Worm (Caenorhabditis elegans) whole organism, L1 larva: ENCODE measurements around the gene mthf-1.

ENCODE experiments used
- C04F5.9 ChIP-seq: sonication (generic microtip); optimal IDR thresholded peaks from 2 replicates; lab custom pipeline; 2016; ENCODE audit warnings: missing genetic modification characterization, missing compliant biosample characterization
- C34B4.2 ChIP-seq: sonication (generic microtip); optimal IDR thresholded peaks from 2 replicates; lab custom pipeline; 2017; ENCODE audit warnings: mild to moderate bottlenecking, missing genetic modification characterization, missing compliant biosample characterization
- F16B12.6 ChIP-seq: fragments of 150-350 bp; optimal IDR thresholded peaks from 2 replicates; lab custom pipeline; 2014; ENCODE audit warnings: missing biosample characterization, missing genetic modification characterization
- aha-1 ChIP-seq: fragments of 150-350 bp; optimal IDR thresholded peaks from 2 replicates; lab custom pipeline; 2014; ENCODE audit warnings: missing biosample characterization, missing genetic modification characterization
- alr-1 ChIP-seq: fragments of 200-800 bp; sonication (Bioruptor generic); optimal IDR thresholded peaks from 2 replicates; lab custom pipeline; 2018; ENCODE audit warnings: borderline replicate concordance, mild to moderate bottlenecking, missing genetic modification characterization, missing compliant biosample characterization
- aly-2 ChIP-seq: fragments of 150-350 bp; optimal IDR thresholded peaks from 2 replicates; lab custom pipeline; 2014; ENCODE audit warnings: missing biosample characterization, missing genetic modification characterization
- ama-1 ChIP-seq: fragments of 150-350 bp; optimal IDR thresholded peaks from 2 replicates; lab custom pipeline; 2014
- blmp-1 ChIP-seq: fragments of 150-350 bp; optimal IDR thresholded peaks from 2 replicates; lab custom pipeline; 2014; ENCODE audit warnings: missing biosample characterization, missing genetic modification characterization
- ceh-8 ChIP-seq: fragments of 200-800 bp; sonication (Bioruptor generic); optimal IDR thresholded peaks from 2 replicates; lab custom pipeline; 2018; ENCODE audit warnings: mild to moderate bottlenecking, missing genetic modification characterization, moderate library complexity, missing compliant biosample characterization
- ceh-82 ChIP-seq, 3 experiments: fragments of 150-350 bp in 1 of 3; sonication (generic microtip) in 2 of 3; optimal IDR thresholded peaks; 2 replicates each; lab custom pipeline; 2014 to 2017; ENCODE audit warnings: missing biosample characterization in 3 of 3, missing genetic modification characterization in 3 of 3
- ceh-88 ChIP-seq: fragments of 200-800 bp; sonication (Bioruptor generic); IDR thresholded peaks from 2 replicates; pipeline ENCODE4 v1.3.6; 2022; ENCODE audit warnings: missing genetic modification characterization, missing compliant biosample characterization
- ceh-90 ChIP-seq: sonication (generic microtip); optimal IDR thresholded peaks from 2 replicates; lab custom pipeline; 2016; ENCODE audit warnings: missing genetic modification characterization, missing compliant biosample characterization
- ces-1 ChIP-seq: fragments of 150-350 bp; optimal IDR thresholded peaks from 2 replicates; lab custom pipeline; 2014; ENCODE audit warnings: missing biosample characterization, missing genetic modification reagents, missing genetic modification characterization
- dsc-1 ChIP-seq: sonication (generic microtip); optimal IDR thresholded peaks from 2 replicates; lab custom pipeline; 2016; ENCODE audit warnings: mild to moderate bottlenecking, missing genetic modification characterization, missing compliant biosample characterization
- efl-1 ChIP-seq, 4 experiments: fragments of 150-350 bp; optimal IDR thresholded peaks in 3 of 4; peaks in 1 of 4; 1 replicate in 1 of 4; 2 replicates in 3 of 4; lab custom pipeline; 2014; ENCODE audit warnings: missing biosample characterization in 2 of 4, missing genetic modification characterization in 2 of 4, missing genetic modification reagents in 2 of 4
- efl-3 ChIP-seq: fragments of 200-800 bp; sonication (Bioruptor generic); optimal IDR thresholded peaks from 2 replicates; lab custom pipeline; 2018; ENCODE audit warnings: mild to moderate bottlenecking, missing genetic modification characterization, missing compliant biosample characterization
- egl-13 ChIP-seq: sonication (generic microtip); optimal IDR thresholded peaks from 2 replicates; lab custom pipeline; 2016; ENCODE audit warnings: missing genotype, missing genetic modification reagents, missing genetic modification characterization, missing compliant biosample characterization
- egl-27 ChIP-seq, 2 experiments: fragments of 150-350 bp in 1 of 2; sonication (generic microtip); optimal IDR thresholded peaks; 3 replicates each; lab custom pipeline; 2017 to 2018; ENCODE audit warnings: missing biosample characterization in 2 of 2, missing genetic modification characterization in 2 of 2, missing genetic modification reagents in 2 of 2
- elt-2 ChIP-seq: sonication (generic microtip); optimal IDR thresholded peaks from 2 replicates; lab custom pipeline; 2016; ENCODE audit warnings: missing genetic modification characterization, mild to moderate bottlenecking, inconsistent platforms, missing compliant biosample characterization, missing genetic modification reagents
- ets-5 ChIP-seq: fragments of 200-800 bp; sonication (Bioruptor generic); IDR thresholded peaks from 2 replicates; pipeline ENCODE4 v1.3.6; 2022; ENCODE audit warnings: missing genetic modification characterization, missing compliant biosample characterization
- fkh-10 ChIP-seq: sonication (generic microtip); optimal IDR thresholded peaks from 2 replicates; lab custom pipeline; 2017; ENCODE audit warnings: missing biosample characterization, missing genetic modification reagents, missing genetic modification characterization
- fos-1 ChIP-seq: fragments of 150-350 bp; optimal IDR thresholded peaks from 2 replicates; lab custom pipeline; 2014; ENCODE audit warnings: missing biosample characterization, missing genetic modification characterization
- grh-1 ChIP-seq: fragments of 200-800 bp; sonication (Bioruptor generic); IDR thresholded peaks from 2 replicates; pipeline ENCODE4 v1.3.6; 2022; ENCODE audit warnings: missing genetic modification reagents, missing genetic modification characterization, missing compliant biosample characterization
- hlh-17 ChIP-seq: fragments of 200-800 bp; sonication (Bioruptor generic); optimal IDR thresholded peaks from 2 replicates; lab custom pipeline; 2018; ENCODE audit warnings: missing genetic modification characterization, mild to moderate bottlenecking, missing compliant biosample characterization, moderate library complexity, borderline replicate concordance
- lin-13 ChIP-seq: fragments of 150-350 bp; optimal IDR thresholded peaks from 2 replicates; lab custom pipeline; 2014; ENCODE audit warnings: missing biosample characterization, missing genetic modification reagents, missing genetic modification characterization
- lin-14 ChIP-seq: fragments of 200-800 bp; sonication (Bioruptor generic); optimal IDR thresholded peaks from 2 replicates; lab custom pipeline; 2018; ENCODE audit warnings: mild to moderate bottlenecking, missing genetic modification characterization, moderate library complexity, missing compliant biosample characterization
- lin-15B ChIP-seq: fragments of 150-350 bp; sonication (generic microtip); optimal IDR thresholded peaks from 3 replicates; lab custom pipeline; 2014; ENCODE audit warnings: missing biosample characterization, missing genetic modification characterization
- lin-35 ChIP-seq, 2 experiments: fragments of 150-350 bp; optimal IDR thresholded peaks; 2 replicates each; lab custom pipeline; 2014; ENCODE audit warnings: missing biosample characterization in 2 of 2, missing genetic modification characterization in 2 of 2, missing genetic modification reagents in 2 of 2
- lir-3 ChIP-seq: sonication (generic microtip); optimal IDR thresholded peaks from 2 replicates; lab custom pipeline; 2016; ENCODE audit warnings: mild to moderate bottlenecking, missing genetic modification characterization, moderate library complexity, missing compliant biosample characterization; ENCODE audit not compliant: poor library complexity
- lsy-2 ChIP-seq, 2 experiments: fragments of 150-350 bp; optimal IDR thresholded peaks; 2 replicates each; lab custom pipeline; 2014; ENCODE audit warnings: missing biosample characterization in 2 of 2, missing genetic modification characterization in 2 of 2
- mab-9 ChIP-seq: fragments of 200-800 bp; sonication (Bioruptor generic); IDR thresholded peaks from 2 replicates; pipeline ENCODE4 v1.3.6; 2022; ENCODE audit warnings: missing genetic modification reagents, missing genetic modification characterization, missing compliant biosample characterization
- mdl-1 ChIP-seq, 2 experiments: fragments of 150-350 bp; optimal IDR thresholded peaks; 2 replicates each; lab custom pipeline; 2014 to 2017; ENCODE audit warnings: missing biosample characterization in 2 of 2, missing genetic modification characterization in 2 of 2, inconsistent platforms in 1 of 2
- mef-2 ChIP-seq: fragments of 150-350 bp; optimal IDR thresholded peaks from 2 replicates; lab custom pipeline; 2014; ENCODE audit warnings: missing biosample characterization, missing genetic modification characterization
- mep-1 ChIP-seq: fragments of 150-350 bp; optimal IDR thresholded peaks from 2 replicates; lab custom pipeline; 2014; ENCODE audit warnings: missing biosample characterization, missing genetic modification characterization
- nhr-11 ChIP-seq: fragments of 150-350 bp; optimal IDR thresholded peaks from 2 replicates; lab custom pipeline; 2014; ENCODE audit warnings: missing biosample characterization, missing genetic modification characterization
- nhr-20 ChIP-seq: sonication (generic microtip); optimal IDR thresholded peaks from 2 replicates; lab custom pipeline; 2016; ENCODE audit warnings: mild to moderate bottlenecking, missing genetic modification characterization, missing compliant biosample characterization
- nhr-47 ChIP-seq: sonication (generic microtip); optimal IDR thresholded peaks from 2 replicates; lab custom pipeline; 2016; ENCODE audit warnings: mild to moderate bottlenecking, missing genetic modification characterization, moderate library complexity, missing compliant biosample characterization
- nhr-71 ChIP-seq: sonication (generic microtip); optimal IDR thresholded peaks from 2 replicates; lab custom pipeline; 2016; ENCODE audit warnings: mild to moderate bottlenecking, missing genetic modification characterization, moderate library complexity, missing compliant biosample characterization
- nhr-76 ChIP-seq: sonication (generic microtip); optimal IDR thresholded peaks from 2 replicates; lab custom pipeline; 2017; ENCODE audit warnings: missing biosample characterization, missing genetic modification characterization
- nhr-85 ChIP-seq: sonication (generic microtip); peaks from one replicate; lab custom pipeline; 2016; ENCODE audit warnings: missing genetic modification characterization, inconsistent platforms, missing compliant biosample characterization
- pag-3 ChIP-seq: sonication (generic microtip); optimal IDR thresholded peaks from 2 replicates; lab custom pipeline; 2017; ENCODE audit warnings: missing genetic modification characterization, mild to moderate bottlenecking, missing compliant biosample characterization, antibody characterized with exemption, borderline replicate concordance; ENCODE audit not compliant: insufficient read depth
- pax-3 ChIP-seq: fragments of 200-800 bp; sonication (Bioruptor generic); optimal IDR thresholded peaks from 2 replicates; lab custom pipeline; 2018; ENCODE audit warnings: mild to moderate bottlenecking, missing genetic modification characterization, moderate library complexity, missing compliant biosample characterization
- skn-1 ChIP-seq: fragments of 150-350 bp; optimal IDR thresholded peaks from 2 replicates; lab custom pipeline; 2014; ENCODE audit warnings: missing biosample characterization, missing genetic modification characterization
- snu-23 ChIP-seq: sonication (generic microtip); optimal IDR thresholded peaks from 2 replicates; lab custom pipeline; 2016; ENCODE audit warnings: missing genetic modification characterization, missing compliant biosample characterization
- unc-30 ChIP-seq: sonication (generic microtip); optimal IDR thresholded peaks from 2 replicates; lab custom pipeline; 2017; ENCODE audit warnings: missing biosample characterization, missing genetic modification characterization
- unc-86 ChIP-seq: sonication (generic microtip); optimal IDR thresholded peaks from 2 replicates; lab custom pipeline; 2016; ENCODE audit warnings: missing genetic modification characterization, missing compliant biosample characterization
- unc-98 ChIP-seq: fragments of 200-800 bp; sonication (Bioruptor generic); IDR thresholded peaks from 2 replicates; pipeline ENCODE4 v1.3.6; 2022; ENCODE audit warnings: missing genetic modification characterization, missing compliant biosample characterization
- vab-15 ChIP-seq: sonication (generic microtip); optimal IDR thresholded peaks from 2 replicates; lab custom pipeline; 2017; ENCODE audit warnings: missing genotype, mild to moderate bottlenecking, missing genetic modification characterization, missing compliant biosample characterization
- xbp-1 ChIP-seq: sonication (generic microtip); optimal IDR thresholded peaks from 2 replicates; lab custom pipeline; 2016; ENCODE audit warnings: missing genetic modification characterization, missing compliant biosample characterization
- zip-4 ChIP-seq: fragments of 200-800 bp; sonication (Bioruptor generic); optimal IDR thresholded peaks from 2 replicates; lab custom pipeline; 2018; ENCODE audit warnings: mild to moderate bottlenecking, missing genetic modification characterization, moderate library complexity, missing compliant biosample characterization

The mthf-1 gene

DNA sequence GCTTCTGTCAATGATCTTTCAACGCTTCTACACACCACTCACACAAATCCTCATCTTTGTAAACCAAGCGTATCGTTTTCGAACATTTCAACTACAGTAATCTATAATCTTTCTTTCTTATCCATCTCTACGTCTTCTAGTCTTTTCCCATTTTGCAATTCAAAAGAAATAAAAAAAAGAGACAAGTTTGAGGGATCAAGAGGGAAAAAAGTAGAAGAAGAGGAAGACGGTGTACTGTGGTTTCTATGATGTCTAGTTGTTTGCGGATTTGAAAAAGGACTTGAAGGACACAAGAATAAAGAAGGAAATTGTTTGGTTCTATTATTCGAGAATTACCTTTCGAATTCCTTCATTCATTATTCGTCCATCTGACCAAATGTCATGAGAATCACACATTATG, 14.9 kb upstream of the mthf-1 start (continued):
- TF ChIP-seq aly-2, result no peak
- peak; percentile 50 for TF ChIP-seq mep-1 (tag; lab: Kevin White, UChicago)
- no peak for TF ChIP-seq egl-27 (tag; optimal IDR thresholded peaks at IDR 0.05; lab: Kevin White, UChicago)
- TF ChIP-seq F16B12.6 (tag; lab: Kevin White, UChicago), result no peak
- TF ChIP-seq snu-23 (GFP tag; lab: Kevin White, UChicago), result peak; percentile 42
- no peak for TF ChIP-seq lin-35 (GFP tag; optimal IDR thresholded peaks at IDR 0.05; lab: Kevin White, UChicago)
- no peak for TF ChIP-seq zip-4 (GFP tag; lab: Kevin White, UChicago)
- peak; percentile 68 for TF ChIP-seq lin-14 (GFP tag; lab: Kevin White, UChicago)
- no peak for TF ChIP-seq ces-1 (GFP tag; lab: Kevin White, UChicago)
- TF ChIP-seq mdl-1 (tag; optimal IDR thresholded peaks at IDR 0.05; lab: Kevin White, UChicago), result no peak
- peak; percentile 89 for TF ChIP-seq nhr-85 (tag; lab: Kevin White, UChicago)
- no peak for TF ChIP-seq lin-13
- TF ChIP-seq ceh-82 (tag; optimal IDR thresholded peaks at IDR 0.05; lab: Kevin White, UChicago), result no peak
- TF ChIP-seq fos-1 (tag; lab: Kevin White, UChicago), result no peak
- no peak for TF ChIP-seq grh-1 (GFP tag; lab: Robert Waterston, UW)
- TF ChIP-seq nhr-20 (tag; lab: Kevin White, UChicago), result peak; percentile 26
- no peak for TF ChIP-seq unc-30 (tag; lab: Kevin White, UChicago)
- TF ChIP-seq fkh-10 (GFP tag; lab: Kevin White, UChicago), result no peak
- TF ChIP-seq lin-15B (tag; lab: Kevin White, UChicago), result no peak
- TF ChIP-seq skn-1 (tag; lab: Kevin White, UChicago), result no peak
- TF ChIP-seq unc-86 (tag; lab: Kevin White, UChicago), result no peak
- TF ChIP-seq C34B4.2 (tag; lab: Kevin White, UChicago), result no peak

DNA sequence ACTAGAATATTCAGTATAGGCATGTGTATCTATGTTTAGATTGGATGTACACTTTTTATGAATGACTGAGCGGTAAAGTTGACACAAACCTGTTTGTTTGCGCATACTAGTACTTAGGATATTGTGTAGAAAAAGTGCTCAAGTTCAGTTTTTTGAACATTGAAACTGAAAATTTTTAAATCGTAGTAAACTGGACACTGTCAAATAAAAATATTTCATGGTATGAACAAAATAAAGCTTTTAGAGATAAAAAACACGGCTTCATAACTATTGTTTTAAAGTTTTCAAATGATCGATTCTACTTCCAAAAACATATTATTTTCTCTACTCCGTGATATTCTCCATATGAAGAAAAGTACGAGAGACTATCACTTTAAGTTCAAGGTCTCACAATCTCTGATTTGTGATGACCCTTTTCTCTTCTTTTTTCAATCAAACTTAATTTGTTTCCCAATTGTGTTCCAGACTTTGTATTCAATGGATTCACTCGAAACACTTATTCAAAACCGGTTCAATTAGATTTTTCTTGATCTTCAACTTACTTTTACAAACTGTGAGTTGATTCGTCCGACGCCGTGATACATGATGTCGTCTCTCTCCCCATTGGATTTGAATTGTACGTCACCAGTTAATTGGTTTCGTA, 13.9 kb upstream of the mthf-1 start:
- TF ChIP-seq lsy-2 (tag; optimal IDR thresholded peaks at IDR 0.05; lab: Kevin White, UChicago), result peak; percentile 6 to 32
- peak; percentile 61 for TF ChIP-seq blmp-1 (tag; lab: Kevin White, UChicago)
- TF ChIP-seq vab-15, result no peak
- TF ChIP-seq lin-14 (GFP tag; lab: Kevin White, UChicago), result peak; percentile 67
- no peak for TF ChIP-seq alr-1
- TF ChIP-seq nhr-11, result no peak
- TF ChIP-seq nhr-85 (tag; lab: Kevin White, UChicago), result peak; percentile 94
- TF ChIP-seq efl-1 (optimal IDR thresholded peaks at IDR 0.05; lab: Kevin White, UChicago), result no peak
- TF ChIP-seq efl-1 (GFP tag; optimal IDR thresholded peaks at IDR 0.05 in 1 of 2; lab: Kevin White, UChicago), result peak in 1 of 2 experiments; percentile 41
- no peak for TF ChIP-seq pag-3 (tag; lab: Kevin White, UChicago)
- TF ChIP-seq ceh-8 (GFP tag; lab: Kevin White, UChicago), result no peak
- TF ChIP-seq mab-9 (GFP tag; lab: Robert Waterston, UW), result no peak
- TF ChIP-seq nhr-71, result peak; percentile 8
- TF ChIP-seq efl-3 (GFP tag; lab: Kevin White, UChicago), result no peak
- no peak for TF ChIP-seq aha-1 (tag; lab: Kevin White, UChicago)
- TF ChIP-seq fos-1 (tag; lab: Kevin White, UChicago), result no peak
- no peak for TF ChIP-seq hlh-17 (GFP tag; lab: Kevin White, UChicago)
- TF ChIP-seq nhr-47 (tag; lab: Kevin White, UChicago), result peak; percentile 7
- no peak for TF ChIP-seq dsc-1 (tag; lab: Kevin White, UChicago)
- TF ChIP-seq elt-2 (tag; lab: Kevin White, UChicago), result no peak
- TF ChIP-seq pax-3, result no peak
- no peak for TF ChIP-seq mef-2 (tag; lab: Kevin White, UChicago)
- no peak for TF ChIP-seq unc-98 (GFP tag; lab: Robert Waterston, UW)
- TF ChIP-seq ceh-90, result no peak
- no peak for TF ChIP-seq xbp-1 (tag; lab: Kevin White, UChicago)
- TF ChIP-seq egl-13 (tag; lab: Kevin White, UChicago), result no peak
- no peak for TF ChIP-seq lir-3 (tag; lab: Kevin White, UChicago)
- TF ChIP-seq ceh-88 (GFP tag; lab: Robert Waterston, UW), result no peak
- TF ChIP-seq ama-1 (lab: Kevin White, UChicago), result peak; percentile 29
- TF ChIP-seq C04F5.9 (tag; lab: Kevin White, UChicago), result no peak
- no peak for TF ChIP-seq nhr-76 (tag; lab: Kevin White, UChicago)
- TF ChIP-seq grh-1 (GFP tag; lab: Robert Waterston, UW), result peak; percentile 75
- no peak for TF ChIP-seq ets-5 (GFP tag; lab: Robert Waterston, UW)
